Worm (Caenorhabditis elegans): ENCODE measurements around the gene F56D2.2.

F56D2.2 gene

ce11 chrIII:5554884-5555500 is 32.1 kb upstream of the F56D2.2 start, which contains the start of the genes nmad-1 and hach-1:
nmad-1 (minus strand) TSS chrIII:5554934.
hach-1 (plus strand) TSS chrIII:5555450.
- TF ChIP-seq med-1 (GFP tag; optimal IDR thresholded peaks at IDR 0.05; ENCODE audit: insufficient read depth): peak; percentile 97
- peak; percentile 90; the same call in 1 of the 2 replicates for TF ChIP-seq klf-2 (GFP tag; conservative IDR thresholded peaks at IDR 0.05)
- peak; percentile 79 for TF ChIP-seq cog-1 (tag; optimal IDR thresholded peaks at IDR 0.05)
- peak; percentile 96 for TF ChIP-seq ztf-23 (GFP tag; IDR thresholded peaks at IDR 0.05)
- peak; percentile 75 for TF ChIP-seq ref-1 (GFP tag; conservative IDR thresholded peaks at IDR 0.05)
- TF ChIP-seq tab-1 (GFP tag; IDR thresholded peaks at IDR 0.05): peak; percentile 92
- TF ChIP-seq T22C8.4 (GFP tag; IDR thresholded peaks at IDR 0.05): peak; percentile 88
- TF ChIP-seq flt-1 (GFP tag; IDR thresholded peaks at IDR 0.05): peak; percentile 94
- TF ChIP-seq ztf-29 (GFP tag; IDR thresholded peaks at IDR 0.05): peak; percentile 82

ce11 chrIII:5557246-5557819 is 29.7 kb upstream of the F56D2.2 start, which contains the start of gene rpc-2:
rpc-2 (plus strand) TSS chrIII:5557365.
- no peak for TF ChIP-seq tab-1 (GFP tag; IDR thresholded peaks at IDR 0.05)
- no peak for TF ChIP-seq klf-2 (GFP tag; conservative IDR thresholded peaks at IDR 0.05)
- TF ChIP-seq med-1 (GFP tag; optimal IDR thresholded peaks at IDR 0.05; ENCODE audit: insufficient read depth): no peak
- no peak for TF ChIP-seq cog-1 (tag; optimal IDR thresholded peaks at IDR 0.05)
- no peak for TF ChIP-seq ztf-29 (GFP tag; IDR thresholded peaks at IDR 0.05)
- no peak for TF ChIP-seq ztf-23 (GFP tag; IDR thresholded peaks at IDR 0.05)
- no peak for TF ChIP-seq ref-1 (GFP tag; conservative IDR thresholded peaks at IDR 0.05)
- TF ChIP-seq flt-1 (GFP tag; IDR thresholded peaks at IDR 0.05): no peak
- TF ChIP-seq T22C8.4 (GFP tag; IDR thresholded peaks at IDR 0.05): no peak

DNA sequence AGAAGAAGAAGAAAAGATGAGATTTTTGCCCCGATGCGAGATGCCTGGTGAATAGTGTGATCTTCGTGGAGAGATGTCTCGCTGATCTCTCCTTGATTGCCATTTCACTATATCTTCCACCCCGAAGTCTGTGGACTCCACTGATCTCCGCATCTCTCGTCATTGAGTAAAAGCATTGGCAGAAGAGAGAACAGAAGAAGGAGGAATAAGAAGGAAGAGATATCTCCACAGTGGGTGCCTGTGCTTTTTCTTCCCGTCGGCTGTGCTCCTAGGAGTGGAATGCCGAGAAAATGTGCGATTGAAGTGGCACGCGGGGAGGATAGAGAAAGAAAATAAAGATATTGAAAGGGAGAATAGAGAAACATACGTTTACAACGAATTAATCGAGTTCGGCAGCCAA is 23.4 kb upstream of the F56D2.2 start:
- TF ChIP-seq flt-1 (GFP tag; IDR thresholded peaks at IDR 0.05) (no peak), ztf-29 (GFP tag; IDR thresholded peaks at IDR 0.05) (no peak), klf-2 (GFP tag; conservative IDR thresholded peaks at IDR 0.05) (no peak), ztf-23 (GFP tag; IDR thresholded peaks at IDR 0.05) (no peak), tab-1 (GFP tag; IDR thresholded peaks at IDR 0.05) (no peak), ref-1 (GFP tag; conservative IDR thresholded peaks at IDR 0.05) (no peak), cog-1 (tag; optimal IDR thresholded peaks at IDR 0.05) (no peak)

DNA sequence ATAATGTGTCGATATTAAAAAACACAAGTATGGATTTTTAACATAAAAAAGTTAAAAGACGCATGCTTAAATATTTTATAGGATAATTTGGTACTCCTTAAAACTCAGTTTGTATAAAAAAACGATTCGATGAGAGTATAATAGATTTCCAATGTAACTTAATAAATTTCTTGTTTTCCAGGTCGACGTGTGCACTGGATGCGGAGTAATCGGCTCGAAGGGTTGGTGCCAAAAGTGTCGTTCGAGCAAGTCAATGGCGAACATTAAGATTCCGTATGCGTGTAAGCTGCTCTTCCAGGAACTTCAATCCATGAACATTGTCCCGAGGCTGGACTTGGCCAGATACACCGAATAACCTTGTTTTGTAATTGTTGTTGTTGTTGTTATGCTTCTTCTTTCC is 22.7 kb upstream of the F56D2.2 start:
- TF ChIP-seq tab-1 (GFP tag; IDR thresholded peaks at IDR 0.05) (no peak), ztf-23 (GFP tag; IDR thresholded peaks at IDR 0.05) (no peak), flt-1 (GFP tag; IDR thresholded peaks at IDR 0.05) (no peak), med-1 (GFP tag; optimal IDR thresholded peaks at IDR 0.05; ENCODE audit: insufficient read depth) (no peak), ztf-29 (GFP tag; IDR thresholded peaks at IDR 0.05) (no peak), T22C8.4 (GFP tag; IDR thresholded peaks at IDR 0.05) (no peak), klf-2 (GFP tag; conservative IDR thresholded peaks at IDR 0.05) (no peak), cog-1 (tag; optimal IDR thresholded peaks at IDR 0.05) (no peak), ref-1 (GFP tag; conservative IDR thresholded peaks at IDR 0.05) (no peak)

ce11 chrIII:5564799-5565198 is 22.3 kb upstream of the F56D2.2 start, which contains the start of gene mlc-3:
mlc-3 (plus strand) TSS chrIII:5565025.
- TF ChIP-seq ref-1 (GFP tag; conservative IDR thresholded peaks at IDR 0.05): no peak
- no peak for TF ChIP-seq klf-2 (GFP tag; conservative IDR thresholded peaks at IDR 0.05)
- TF ChIP-seq flt-1 (GFP tag; IDR thresholded peaks at IDR 0.05): peak; percentile 69; the same call in 1 of the 2 replicates
- TF ChIP-seq ztf-29 (GFP tag; IDR thresholded peaks at IDR 0.05): no peak
- no peak for TF ChIP-seq ztf-23 (GFP tag; IDR thresholded peaks at IDR 0.05)

ce11 chrIII:5565699-5566098 is 21.4 kb upstream of the F56D2.2 start:
- TF ChIP-seq T22C8.4 (GFP tag; IDR thresholded peaks at IDR 0.05): no peak

- TF ChIP-seq cog-1 (tag; optimal IDR thresholded peaks at IDR 0.05) (no peak), med-1 (GFP tag; optimal IDR thresholded peaks at IDR 0.05; ENCODE audit: insufficient read depth) (no peak), ztf-23 (GFP tag; IDR thresholded peaks at IDR 0.05) (peak; percentile 44; the same call in 1 of the 2 replicates)
Observed at ce11 chrIII:5566496-5566895, 20.6 kb upstream of the F56D2.2 start.

ce11 chrIII:5568265-5568664 is 18.8 kb upstream of the F56D2.2 start:
- TF ChIP-seq T22C8.4 (GFP tag; IDR thresholded peaks at IDR 0.05) (no peak), tab-1 (GFP tag; IDR thresholded peaks at IDR 0.05) (0 out of 2 replicates have a peak, but pooled peaks have one; percentile 59)

ce11 chrIII:5568679-5569078 is 18.4 kb upstream of the F56D2.2 start, which contains the start of gene nspb-12:
nspb-12 (minus strand) TSS chrIII:5568779.
- no peak for TF ChIP-seq tab-1 (GFP tag; IDR thresholded peaks at IDR 0.05)
- TF ChIP-seq klf-2 (GFP tag; conservative IDR thresholded peaks at IDR 0.05): no peak
- no peak for TF ChIP-seq ztf-23 (GFP tag; IDR thresholded peaks at IDR 0.05)
- TF ChIP-seq T22C8.4 (GFP tag; IDR thresholded peaks at IDR 0.05): no peak
- TF ChIP-seq ref-1 (GFP tag; conservative IDR thresholded peaks at IDR 0.05): no peak
- no peak for TF ChIP-seq ztf-29 (GFP tag; IDR thresholded peaks at IDR 0.05)
- TF ChIP-seq med-1 (GFP tag; optimal IDR thresholded peaks at IDR 0.05; ENCODE audit: insufficient read depth): no peak
- TF ChIP-seq flt-1 (GFP tag; IDR thresholded peaks at IDR 0.05): no peak
- TF ChIP-seq cog-1 (tag; optimal IDR thresholded peaks at IDR 0.05): no peak

ce11 chrIII:5570814-5571443 is 16.1 kb upstream of the F56D2.2 start:
- no peak for TF ChIP-seq ztf-23 (GFP tag; IDR thresholded peaks at IDR 0.05)
- no peak for TF ChIP-seq T22C8.4 (GFP tag; IDR thresholded peaks at IDR 0.05)
- TF ChIP-seq ref-1 (GFP tag; conservative IDR thresholded peaks at IDR 0.05): no peak
- no peak for TF ChIP-seq med-1 (GFP tag; optimal IDR thresholded peaks at IDR 0.05; ENCODE audit: insufficient read depth)
- TF ChIP-seq klf-2 (GFP tag; conservative IDR thresholded peaks at IDR 0.05): no peak
- no peak for TF ChIP-seq tab-1 (GFP tag; IDR thresholded peaks at IDR 0.05)
- no peak for TF ChIP-seq flt-1 (GFP tag; IDR thresholded peaks at IDR 0.05)
- no peak for TF ChIP-seq cog-1 (tag; optimal IDR thresholded peaks at IDR 0.05)
- TF ChIP-seq ztf-29 (GFP tag; IDR thresholded peaks at IDR 0.05): no peak

All from whole organism, midembryonic.